Fruit fly (Drosophila melanogaster) whole organism, wandering third instar larva: ENCODE data around the gene Zw.

ENCODE experiments used
- Abd-B ChIP-seq: fragments of >200 bp; optimal IDR thresholded peaks from 2 replicates; lab custom pipeline; 2017; ENCODE audit warnings: missing biosample characterization, missing genetic modification characterization
- CG32264 ChIP-seq: fragments of 200-800 bp; sonication (Bioruptor generic); optimal IDR thresholded peaks from 2 replicates; lab custom pipeline; 2016; ENCODE audit warnings: missing biosample characterization, missing genetic modification characterization
- CG9705 ChIP-seq: fragments of 200-800 bp; sonication (Bioruptor generic); optimal IDR thresholded peaks from 2 replicates; lab custom pipeline; 2018; ENCODE audit warnings: missing biosample characterization, mild to moderate bottlenecking, missing genetic modification characterization
- CrebA ChIP-seq: fragments of 200-800 bp; sonication (Bioruptor generic); optimal IDR thresholded peaks from 2 replicates; lab custom pipeline; 2016; ENCODE audit warnings: missing biosample characterization, mild to moderate bottlenecking, missing genetic modification characterization, borderline replicate concordance
- Dfd ChIP-seq: fragments of >200 bp; optimal IDR thresholded peaks from 2 replicates; lab custom pipeline; 2017; ENCODE audit warnings: missing biosample characterization, missing genetic modification characterization
- Dif ChIP-seq: fragments of 200-275, 200-300 bp; sonication (Bioruptor generic); optimal IDR thresholded peaks from 2 replicates; lab custom pipeline; 2018; ENCODE audit warnings: missing biosample characterization, missing genetic modification characterization; ENCODE audit not compliant: partially characterized antibody
- GATAd ChIP-seq: sonication (Bioruptor generic); optimal IDR thresholded peaks from 2 replicates; lab custom pipeline; 2016; ENCODE audit warnings: missing biosample characterization, missing genetic modification characterization
- HLH106 ChIP-seq: fragments of 200-800 bp; optimal IDR thresholded peaks from 3 replicates; lab custom pipeline; 2019; ENCODE audit warnings: missing biosample characterization, mild to moderate bottlenecking, missing genetic modification characterization, moderate library complexity
- Hnf4 ChIP-seq: fragments of 200-800 bp; sonication (Bioruptor generic); optimal IDR thresholded peaks from 2 replicates; lab custom pipeline; 2016; ENCODE audit warnings: missing biosample characterization, mild to moderate bottlenecking, missing genetic modification characterization
- Hr78 ChIP-seq: fragments of >200 bp; optimal IDR thresholded peaks from 2 replicates; lab custom pipeline; 2017; ENCODE audit warnings: missing biosample characterization, missing genetic modification characterization
- Hr83 ChIP-seq: fragments of 200-300 bp; sonication (Bioruptor generic); optimal IDR thresholded peaks from 2 replicates; lab custom pipeline; 2016; ENCODE audit warnings: missing biosample characterization, mild to moderate bottlenecking, missing genetic modification characterization, moderate library complexity; ENCODE audit not compliant: poor library complexity, severe bottlenecking
- Jra ChIP-seq: sonication (Bioruptor generic); optimal IDR thresholded peaks from 2 replicates; lab custom pipeline; 2016; ENCODE audit warnings: missing biosample characterization, missing genetic modification characterization
- Myc ChIP-seq: fragments of >200 bp; optimal IDR thresholded peaks from 2 replicates; lab custom pipeline; 2017
- N ChIP-seq: fragments of >200 bp; optimal IDR thresholded peaks from 2 replicates; lab custom pipeline; 2018; ENCODE audit warnings: missing biosample characterization, missing external identifiers, missing genetic modification characterization
- Rel ChIP-seq, 2 experiments: fragments of 200-800 bp; sonication (Bioruptor generic) in 1 of 2; optimal IDR thresholded peaks; 2 replicates in 1 of 2; 3 replicates in 1 of 2; lab custom pipeline; 2016 to 2019; ENCODE audit warnings: mild to moderate bottlenecking in 2 of 2, missing biosample characterization in 2 of 2, missing genetic modification characterization in 2 of 2, moderate library complexity in 1 of 2
- Sp1 ChIP-seq: fragments of 200-800 bp; sonication (Bioruptor generic); optimal IDR thresholded peaks from 3 replicates; lab custom pipeline; 2019; ENCODE audit warnings: missing biosample characterization, mild to moderate bottlenecking, missing genetic modification characterization, moderate library complexity
- Vsx2 ChIP-seq: fragments of 200-300, 225-300 bp; sonication (Bioruptor generic); optimal IDR thresholded peaks from 2 replicates; lab custom pipeline; 2018; ENCODE audit warnings: missing biosample characterization, missing genetic modification characterization; ENCODE audit not compliant: partially characterized antibody
- br ChIP-seq: fragments of 200-800 bp; sonication (Bioruptor generic); optimal IDR thresholded peaks from 2 replicates; lab custom pipeline; 2016; ENCODE audit warnings: missing biosample characterization, missing genetic modification characterization
- brk ChIP-seq: fragments of 200-800 bp; sonication (Bioruptor generic); optimal IDR thresholded peaks from 2 replicates; lab custom pipeline; 2016; ENCODE audit warnings: missing biosample characterization, mild to moderate bottlenecking, missing genetic modification characterization
- dl ChIP-seq, 2 experiments: fragments of 175-275, 200-275 bp in 1 of 2; fragments of 200-275 bp in 1 of 2; sonication (Bioruptor generic); optimal IDR thresholded peaks; lab custom pipeline; 2018; ENCODE audit warnings: mild to moderate bottlenecking in 2 of 2, missing biosample characterization in 2 of 2, missing genetic modification characterization in 2 of 2, moderate library complexity in 2 of 2; ENCODE audit not compliant: partially characterized antibody in 2 of 2, insufficient read depth in 1 of 2
- dmrt93B ChIP-seq: fragments of 200-800 bp; sonication (Bioruptor generic); optimal IDR thresholded peaks from 2 replicates; lab custom pipeline; 2018; ENCODE audit warnings: missing biosample characterization, mild to moderate bottlenecking, missing genetic modification characterization
- ey ChIP-seq: fragments of 200-800 bp; sonication (Bioruptor generic); optimal IDR thresholded peaks from 2 replicates; lab custom pipeline; 2016; ENCODE audit warnings: missing biosample characterization, missing genetic modification characterization
- foxo ChIP-seq, 2 experiments: fragments of 200-800 bp; sonication (Bioruptor generic); optimal IDR thresholded peaks; 2 replicates in 1 of 2; 3 replicates in 1 of 2; lab custom pipeline; 2016 to 2017; ENCODE audit warnings: missing biosample characterization in 2 of 2, missing genetic modification characterization in 2 of 2
- fru ChIP-seq: fragments of 200-800 bp; sonication (Bioruptor generic); optimal IDR thresholded peaks from 3 replicates; lab custom pipeline; 2016; ENCODE audit warnings: missing biosample characterization, mild to moderate bottlenecking, missing genetic modification characterization
- h ChIP-seq: fragments of 200-800 bp; sonication (Bioruptor generic); optimal IDR thresholded peaks from 3 replicates; lab custom pipeline; 2016; ENCODE audit warnings: missing biosample characterization, mild to moderate bottlenecking, missing genetic modification characterization
- jim ChIP-seq: fragments of 175-275, 200-325 bp; sonication (Bioruptor generic); optimal IDR thresholded peaks from 2 replicates; lab custom pipeline; 2016; ENCODE audit warnings: missing biosample characterization, mild to moderate bottlenecking, missing genetic modification characterization
- lola ChIP-seq: fragments of >200 bp; optimal IDR thresholded peaks from 2 replicates; lab custom pipeline; 2017; ENCODE audit warnings: missing biosample characterization, missing genetic modification characterization
- psq ChIP-seq: fragments of 200-800 bp; sonication (Bioruptor generic); optimal IDR thresholded peaks from 3 replicates; lab custom pipeline; 2017; ENCODE audit warnings: missing biosample characterization, mild to moderate bottlenecking, missing genetic modification characterization, moderate library complexity
- rgr ChIP-seq: fragments of 200-800 bp; sonication (Bioruptor generic); optimal IDR thresholded peaks from 3 replicates; lab custom pipeline; 2016; ENCODE audit warnings: missing biosample characterization, mild to moderate bottlenecking, missing genetic modification characterization
- sage ChIP-seq: fragments of 200-800 bp; sonication (Bioruptor generic); optimal IDR thresholded peaks from 2 replicates; lab custom pipeline; 2016; ENCODE audit warnings: missing biosample characterization, mild to moderate bottlenecking, missing genetic modification characterization
- sv ChIP-seq: fragments of 200-800 bp; sonication (Bioruptor generic); optimal IDR thresholded peaks from 3 replicates; lab custom pipeline; 2016; ENCODE audit warnings: missing biosample characterization, missing genetic modification characterization
- tai ChIP-seq: sonication (Bioruptor generic); optimal IDR thresholded peaks from 2 replicates; lab custom pipeline; 2016; ENCODE audit warnings: missing biosample characterization, missing genetic modification characterization
- usp ChIP-seq: fragments of >200 bp; optimal IDR thresholded peaks from 2 replicates; lab custom pipeline; 2017; ENCODE audit warnings: missing biosample characterization, missing genetic modification characterization
- woc ChIP-seq: sonication (Bioruptor generic); optimal IDR thresholded peaks from 2 replicates; lab custom pipeline; 2016; ENCODE audit warnings: missing biosample characterization, mild to moderate bottlenecking, missing genetic modification characterization

The Zw gene

dm6 chrX:19637002-19637420 lies 30.0 kb upstream of the Zw start:
- TF ChIP-seq GATAd (GFP tag; lab: Kevin White, UChicago) (no peak), psq (GFP tag; lab: Kevin White, UChicago) (peak; percentile 79), h (GFP tag; lab: Kevin White, UChicago) (peak; percentile 43), foxo (GFP tag; optimal IDR thresholded peaks at IDR 0.05; lab: Kevin White, UChicago) (peak in 1 of 2 experiments; percentile 21), lola (no peak), Hr78 (GFP tag; lab: Kevin White, UChicago) (no peak), rgr (peak; percentile 33), N (no peak), Abd-B (GFP tag; lab: Kevin White, UChicago) (no peak), CG9705 (no peak), ey (GFP tag; lab: Kevin White, UChicago) (no peak), br (GFP tag; lab: Kevin White, UChicago) (peak; percentile 13), Jra (no peak), Myc (lab: Kevin White, UChicago) (peak; percentile 52), dl (GFP tag; optimal IDR thresholded peaks at IDR 0.05; lab: Kevin White, UChicago; ENCODE audit: insufficient read depth in 1 of 2, partially characterized antibody in 2 of 2) (peak in 1 of 2 experiments; percentile 58), Hnf4 (no peak), CrebA (GFP tag; lab: Kevin White, UChicago) (no peak), Hr83 (GFP tag; lab: Kevin White, UChicago) (no peak), Rel (GFP tag; optimal IDR thresholded peaks at IDR 0.05; lab: Kevin White, UChicago) (no peak), Rel (tag; optimal IDR thresholded peaks at IDR 0.05; lab: Kevin White, UChicago) (peak; percentile 32), usp (GFP tag; lab: Kevin White, UChicago) (no peak), Dfd (no peak), jim (GFP tag; lab: Kevin White, UChicago) (no peak), Sp1 (GFP tag; lab: Kevin White, UChicago) (peak; percentile 16), woc (no peak), tai (GFP tag; lab: Kevin White, UChicago) (no peak), HLH106 (tag; lab: Kevin White, UChicago) (no peak), Dif (GFP tag; lab: Kevin White, UChicago) (peak; percentile 78), brk (no peak), fru (GFP tag; lab: Kevin White, UChicago) (peak; percentile 27), sv (GFP tag; lab: Kevin White, UChicago) (no peak), Vsx2 (GFP tag; lab: Kevin White, UChicago) (no peak)

- TF ChIP-seq Abd-B (GFP tag; lab: Kevin White, UChicago) (peak; percentile 61), h (GFP tag; lab: Kevin White, UChicago) (peak; percentile 0), N (peak; percentile 99), Dif (GFP tag; lab: Kevin White, UChicago) (peak; percentile 15), lola (no peak), dl (GFP tag; optimal IDR thresholded peaks at IDR 0.05; lab: Kevin White, UChicago; ENCODE audit: insufficient read depth in 1 of 2, partially characterized antibody in 2 of 2) (no peak)
These were observed 29.4 kb upstream of the Zw start for dm6 chrX:19637434-19638327.

- TF ChIP-seq dmrt93B (no peak), Hr83 (GFP tag; lab: Kevin White, UChicago) (no peak), N (no peak), sage (GFP tag; lab: Kevin White, UChicago) (no peak), Hnf4 (no peak), CG9705 (no peak), Jra (no peak), CG32264 (GFP tag; lab: Kevin White, UChicago) (no peak), Sp1 (GFP tag; lab: Kevin White, UChicago) (no peak), Myc (lab: Kevin White, UChicago) (no peak), Dif (GFP tag; lab: Kevin White, UChicago) (no peak)
These were observed 28.6 kb upstream of the Zw start, which contains the start of gene Rcd-1 for dm6 chrX:19638328-19638940. Gene Rcd-1 (plus strand): TSS chrX:19638767.
